Worm (Caenorhabditis elegans) whole organism, midembryonic: Measurements from ENCODE around the gene F07F6.1.

Experiments used
- T22C8.4 ChIP-seq: fragments of 200-800 bp; sonication (Bioruptor generic); IDR thresholded peaks from 2 replicates; pipeline ENCODE4 v1.3.6; 2022; ENCODE audit warnings: missing genetic modification characterization, missing compliant biosample characterization
- cog-1 ChIP-seq: sonication (generic microtip); optimal IDR thresholded peaks from 2 replicates; lab custom pipeline; 2016; ENCODE audit warnings: missing genetic modification characterization, missing compliant biosample characterization
- flt-1 ChIP-seq: fragments of 200-800 bp; sonication (Bioruptor generic); IDR thresholded peaks from 2 replicates; pipeline ENCODE4 v1.3.6; 2022; ENCODE audit warnings: missing genetic modification characterization, missing compliant biosample characterization
- klf-2 ChIP-seq: fragments of 200-800 bp; sonication (Bioruptor generic); conservative IDR thresholded peaks from 2 replicates; pipeline ENCODE4 v1.3.6; 2022; ENCODE audit warnings: missing genetic modification reagents, missing genetic modification characterization, missing compliant biosample characterization
- med-1 ChIP-seq: sonication (generic microtip); optimal IDR thresholded peaks from 2 replicates; lab custom pipeline; 2017; ENCODE audit warnings: missing genetic modification characterization, mild to moderate bottlenecking, missing compliant biosample characterization, antibody characterized with exemption, missing genetic modification reagents; ENCODE audit not compliant: insufficient read depth
- ref-1 ChIP-seq: fragments of 200-800 bp; sonication (Bioruptor generic); conservative IDR thresholded peaks from 2 replicates; pipeline ENCODE4 v1.3.6; 2022; ENCODE audit warnings: missing genetic modification reagents, missing genetic modification characterization, missing compliant biosample characterization
- tab-1 ChIP-seq: fragments of 200-800 bp; sonication (Bioruptor generic); IDR thresholded peaks from 2 replicates; pipeline ENCODE4 v1.3.6; 2022; ENCODE audit warnings: missing genetic modification characterization, missing compliant biosample characterization
- ztf-23 ChIP-seq: fragments of 200-800 bp; sonication (Bioruptor generic); IDR thresholded peaks from 2 replicates; pipeline ENCODE4 v1.3.6; 2022; ENCODE audit warnings: missing genetic modification reagents, missing genetic modification characterization, missing compliant biosample characterization
- ztf-29 ChIP-seq: fragments of 200-800 bp; sonication (Bioruptor generic); IDR thresholded peaks from 2 replicates; pipeline ENCODE4 v1.3.6; 2022; ENCODE audit warnings: missing genetic modification reagents, missing genetic modification characterization, missing compliant biosample characterization

Gene F07F6.1

ce11 chrII:5473946-5474423 lies 36.3 kb downstream of the F07F6.1 start, which contains the start of gene mrps-16:
TSS of gene mrps-16 (plus strand) at chrII:5474373.
- no peak for TF ChIP-seq T22C8.4
- TF ChIP-seq flt-1 (GFP tag; lab: Robert Waterston, UW), result peak; percentile 41; the same call in 1 of the 2 replicates

ce11 chrII:5474946-5475345 lies 37.3 kb downstream of the F07F6.1 start, which contains the start of gene ilcr-2:
TSS of gene ilcr-2 (plus strand) at chrII:5475246.
- TF ChIP-seq med-1 (GFP tag; lab: Kevin White, UChicago) (no peak), T22C8.4 (no peak), ztf-23 (GFP tag; lab: Robert Waterston, UW) (no peak), ref-1 (no peak)

ce11 chrII:5478318-5478717 lies 40.6 kb downstream of the F07F6.1 start, which contains the start of gene F56D1.1:
TSS of gene F56D1.1 (plus strand) at chrII:5478618.
- TF ChIP-seq med-1 (GFP tag; lab: Kevin White, UChicago), result no peak
- TF ChIP-seq flt-1 (GFP tag; lab: Robert Waterston, UW), result no peak
- TF ChIP-seq cog-1 (tag; lab: Kevin White, UChicago), result no peak
- TF ChIP-seq tab-1 (GFP tag; lab: Robert Waterston, UW), result no peak
- no peak for TF ChIP-seq T22C8.4
- no peak for TF ChIP-seq ztf-29 (GFP tag; lab: Robert Waterston, UW)
- no peak for TF ChIP-seq klf-2 (GFP tag; lab: Robert Waterston, UW)
- TF ChIP-seq ref-1, result no peak
- TF ChIP-seq ztf-23 (GFP tag; lab: Robert Waterston, UW), result no peak

ce11 chrII:5481982-5482381 lies 44.3 kb downstream of the F07F6.1 start, which contains the start of gene cal-8:
TSS of gene cal-8 (minus strand) at chrII:5482041.
- TF ChIP-seq ztf-23 (GFP tag; lab: Robert Waterston, UW) (no peak), ref-1 (no peak), cog-1 (tag; lab: Kevin White, UChicago) (no peak), T22C8.4 (no peak), tab-1 (GFP tag; lab: Robert Waterston, UW) (no peak), ztf-29 (GFP tag; lab: Robert Waterston, UW) (no peak), med-1 (GFP tag; lab: Kevin White, UChicago) (no peak), klf-2 (GFP tag; lab: Robert Waterston, UW) (no peak), flt-1 (GFP tag; lab: Robert Waterston, UW) (no peak)

- TF ChIP-seq T22C8.4 (no peak), flt-1 (GFP tag; lab: Robert Waterston, UW) (no peak), ref-1 (no peak), med-1 (GFP tag; lab: Kevin White, UChicago) (no peak), cog-1 (tag; lab: Kevin White, UChicago) (no peak), tab-1 (GFP tag; lab: Robert Waterston, UW) (no peak), klf-2 (GFP tag; lab: Robert Waterston, UW) (no peak), ztf-29 (GFP tag; lab: Robert Waterston, UW) (no peak), ztf-23 (GFP tag; lab: Robert Waterston, UW) (no peak)
These were observed 50.2 kb downstream of the F07F6.1 start, which contains the start of gene nep-5 for ce11 chrII:5487844-5488243. TSS of gene nep-5 (plus strand) at chrII:5488144.
